Fruit fly (Drosophila melanogaster): Measurements from ENCODE around the gene mRpS26.

Gene mRpS26

dm6 chr3L:18073559-18074134, 32.7 kb upstream of the mRpS26 start, which contains the start of gene CG44004:
Gene CG44004, minus strand, starts transcription at chr3L:18073863.
- no peak for TF ChIP-seq CG11762 (GFP tag; optimal IDR thresholded peaks at IDR 0.05; ENCODE audit: insufficient read depth)
- no peak for TF ChIP-seq acj6 (GFP tag; optimal IDR thresholded peaks at IDR 0.05)
- TF ChIP-seq Lpt (GFP tag; optimal IDR thresholded peaks at IDR 0.05) = no peak
- no peak for TF ChIP-seq eg (GFP tag; IDR thresholded peaks at IDR 0.05)
- peak; percentile 47 for TF ChIP-seq svp (GFP tag)
- TF ChIP-seq CG6276 (GFP tag; optimal IDR thresholded peaks at IDR 0.05) = peak; percentile 59
- TF ChIP-seq Eip78C (GFP tag) = peak; percentile 65
- peak; percentile 5 for TF ChIP-seq CG6808 (GFP tag; optimal IDR thresholded peaks at IDR 0.05)
- no peak for TF ChIP-seq CG9139 (GFP tag; optimal IDR thresholded peaks at IDR 0.05)
- peak in 1 of 2 experiments; percentile 45 for TF ChIP-seq ss (GFP tag; optimal IDR thresholded peaks at IDR 0.05)
- peak; percentile 21 for TF ChIP-seq CG6854 (GFP tag; optimal IDR thresholded peaks at IDR 0.05)

DNA sequence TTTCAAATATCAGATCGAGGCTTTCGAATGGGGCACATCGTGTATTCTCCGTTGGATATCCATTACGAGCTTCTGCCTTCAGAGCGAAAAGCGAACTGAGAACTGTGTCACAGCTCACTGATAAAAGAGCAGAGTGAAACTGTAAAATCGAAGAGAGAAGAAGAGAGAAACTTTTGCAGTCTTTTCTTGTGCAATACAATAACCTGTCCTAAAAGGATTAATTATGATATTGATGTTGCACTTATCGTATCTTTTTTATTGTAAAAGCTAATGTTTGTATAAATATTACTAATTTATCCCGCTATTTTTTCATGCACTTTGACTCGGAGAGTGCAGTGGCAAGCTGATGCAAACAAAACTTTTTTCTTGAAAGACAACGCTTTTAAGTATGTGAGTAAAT, 31.4 kb upstream of the mRpS26 start:
- TF ChIP-seq CG6854 (GFP tag; optimal IDR thresholded peaks at IDR 0.05) (no peak), CG15336 (GFP tag; IDR thresholded peaks at IDR 0.05) (peak; percentile 33), CG3919 (GFP tag; optimal IDR thresholded peaks at IDR 0.05) (peak; percentile 32), CG32006 (GFP tag; optimal IDR thresholded peaks at IDR 0.05) (peak; percentile 1), CG8119 (GFP tag; IDR thresholded peaks at IDR 0.05) (peak; percentile 35; the same call in 1 of the 3 replicates), vri (GFP tag; optimal IDR thresholded peaks at IDR 0.05) (no peak), eg (GFP tag; IDR thresholded peaks at IDR 0.05) (no peak), Eip78C (GFP tag) (peak; percentile 65), CG10631 (GFP tag; optimal IDR thresholded peaks at IDR 0.05) (no peak), ss (GFP tag; optimal IDR thresholded peaks at IDR 0.05) (no peak), cyc (GFP tag; optimal IDR thresholded peaks at IDR 0.05) (no peak), CG6808 (GFP tag; optimal IDR thresholded peaks at IDR 0.05) (no peak), CG7368 (GFP tag; optimal IDR thresholded peaks at IDR 0.05) (no peak), acj6 (GFP tag; optimal IDR thresholded peaks at IDR 0.05) (no peak), net (GFP tag; optimal IDR thresholded peaks at IDR 0.05) (peak; percentile 3), Hr4 (GFP tag; optimal IDR thresholded peaks at IDR 0.05) (peak; percentile 28), achi (GFP tag; optimal IDR thresholded peaks at IDR 0.05) (peak; percentile 20), CG9139 (GFP tag; optimal IDR thresholded peaks at IDR 0.05) (no peak), Eip75B (GFP tag; optimal IDR thresholded peaks at IDR 0.05) (peak; percentile 1), CG6276 (GFP tag; optimal IDR thresholded peaks at IDR 0.05) (peak; percentile 25), Lpt (GFP tag; optimal IDR thresholded peaks at IDR 0.05) (peak; percentile 17), OdsH (GFP tag; optimal IDR thresholded peaks at IDR 0.05) (peak; percentile 2), Ets96B (tag; optimal IDR thresholded peaks at IDR 0.05) (no peak), CG1621 (tag; optimal IDR thresholded peaks at IDR 0.05) (no peak), CG4318 (GFP tag; optimal IDR thresholded peaks at IDR 0.05) (no peak), CG10669 (GFP tag; optimal IDR thresholded peaks at IDR 0.05) (peak; percentile 43)

DNA sequence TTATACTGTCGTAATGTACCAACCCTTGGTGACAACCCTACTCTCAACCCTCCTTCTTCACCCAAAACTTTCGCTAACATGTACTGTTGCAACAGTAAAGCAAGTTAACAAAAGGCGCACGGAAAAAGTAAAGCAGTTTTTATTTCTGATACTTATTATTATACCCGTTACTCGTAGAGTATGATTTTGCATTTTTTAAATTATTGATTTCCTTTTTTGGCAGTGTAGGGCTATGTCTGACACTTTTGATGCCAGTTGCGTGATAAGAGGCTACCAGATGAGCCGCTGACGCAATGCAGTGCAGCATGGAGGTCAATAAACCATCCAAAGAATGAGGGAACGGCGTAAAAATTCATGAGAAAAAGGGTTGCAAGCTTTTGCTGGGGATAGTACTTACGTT, 30.5 kb upstream of the mRpS26 start:
- TF ChIP-seq Blimp-1 (GFP tag; optimal IDR thresholded peaks at IDR 0.05) = no peak
- peak; percentile 44 for TF ChIP-seq Hr4 (GFP tag; optimal IDR thresholded peaks at IDR 0.05)
- peak; percentile 6 for TF ChIP-seq CG1621 (tag; optimal IDR thresholded peaks at IDR 0.05)
- TF ChIP-seq CG34406 (GFP tag; optimal IDR thresholded peaks at IDR 0.05) = no peak
- no peak for TF ChIP-seq lz (GFP tag; optimal IDR thresholded peaks at IDR 0.05)
- TF ChIP-seq CG3919 (GFP tag; optimal IDR thresholded peaks at IDR 0.05) = peak; percentile 22
- TF ChIP-seq CG8119 (GFP tag; IDR thresholded peaks at IDR 0.05) = no peak
- no peak for TF ChIP-seq Smox (GFP tag; optimal IDR thresholded peaks at IDR 0.05)
- TF ChIP-seq CG6276 (GFP tag; optimal IDR thresholded peaks at IDR 0.05) = no peak
- no peak for TF ChIP-seq ss (GFP tag; optimal IDR thresholded peaks at IDR 0.05)
- peak; percentile 19 for TF ChIP-seq vri (GFP tag; optimal IDR thresholded peaks at IDR 0.05)
- peak; percentile 37 for TF ChIP-seq Sox14 (GFP tag; optimal IDR thresholded peaks at IDR 0.05)
- no peak for TF ChIP-seq Eip75B (GFP tag; optimal IDR thresholded peaks at IDR 0.05)
- no peak for TF ChIP-seq net (GFP tag; optimal IDR thresholded peaks at IDR 0.05)
- no peak for TF ChIP-seq Ets21C (GFP tag; optimal IDR thresholded peaks at IDR 0.05)
- peak; percentile 18 for TF ChIP-seq dsx (GFP tag; optimal IDR thresholded peaks at IDR 0.05; ENCODE audit: poor library complexity, severe bottlenecking)
- TF ChIP-seq fd85E (GFP tag; optimal IDR thresholded peaks at IDR 0.05) = no peak
- TF ChIP-seq CG11902 (GFP tag; optimal IDR thresholded peaks at IDR 0.05) = no peak
- no peak for TF ChIP-seq CG3032 (tag; optimal IDR thresholded peaks at IDR 0.05)
- TF ChIP-seq cyc (GFP tag; optimal IDR thresholded peaks at IDR 0.05) = peak; percentile 17
- TF ChIP-seq Hr39 (GFP tag; optimal IDR thresholded peaks at IDR 0.05) = peak; percentile 7
- TF ChIP-seq CG6808 (GFP tag; optimal IDR thresholded peaks at IDR 0.05) = peak; percentile 7
- no peak for TF ChIP-seq CG4318 (GFP tag; optimal IDR thresholded peaks at IDR 0.05)
- peak; percentile 3 for TF ChIP-seq achi (GFP tag; optimal IDR thresholded peaks at IDR 0.05)
- peak; percentile 16 for TF ChIP-seq pdm3 (GFP tag; optimal IDR thresholded peaks at IDR 0.05)
- peak; percentile 9 for TF ChIP-seq esn (GFP tag; optimal IDR thresholded peaks at IDR 0.05)
- TF ChIP-seq spab (GFP tag; optimal IDR thresholded peaks at IDR 0.05) = peak; percentile 22
- TF ChIP-seq CG6792 (GFP tag; optimal IDR thresholded peaks at IDR 0.05) = no peak
- no peak for TF ChIP-seq CG11294 (GFP tag; IDR thresholded peaks at IDR 0.05)
- TF ChIP-seq CG10631 (GFP tag; optimal IDR thresholded peaks at IDR 0.05) = no peak
- TF ChIP-seq CG10669 (GFP tag; optimal IDR thresholded peaks at IDR 0.05) = no peak

Data from whole organism, prepupa.